Worm (Caenorhabditis elegans) whole organism, L2 larva: Measurements from ENCODE around the gene F58G11.4.

Source experiments
- C34F6.9 ChIP-seq: fragments of 150-350 bp; optimal IDR thresholded peaks from 2 replicates; lab custom pipeline; 2014; ENCODE audit warnings: missing biosample characterization, missing genetic modification characterization
- F13H6.1 ChIP-seq: sonication (generic microtip); optimal IDR thresholded peaks from 2 replicates; lab custom pipeline; 2016; ENCODE audit warnings: missing genetic modification characterization, missing compliant biosample characterization
- R02D3.7 ChIP-seq: fragments of 150-350 bp; optimal IDR thresholded peaks from 2 replicates; lab custom pipeline; 2014; ENCODE audit warnings: missing biosample characterization, missing genetic modification characterization
- Y55F3AM.14 ChIP-seq: fragments of 200-800 bp; sonication (Bioruptor generic); optimal IDR thresholded peaks from 2 replicates; lab custom pipeline; 2018; ENCODE audit warnings: mild to moderate bottlenecking, missing genetic modification characterization, missing compliant biosample characterization
- aly-2 ChIP-seq: fragments of 150-350 bp; optimal IDR thresholded peaks from 2 replicates; lab custom pipeline; 2014; ENCODE audit warnings: missing biosample characterization, missing genetic modification characterization
- ama-1 ChIP-seq: fragments of 150-350 bp; optimal IDR thresholded peaks from 2 replicates; lab custom pipeline; 2018; ENCODE audit warnings: inconsistent platforms
- blmp-1 ChIP-seq: sonication (generic microtip); optimal IDR thresholded peaks from 2 replicates; lab custom pipeline; 2017; ENCODE audit warnings: missing genetic modification characterization, mild to moderate bottlenecking, missing compliant biosample characterization, antibody characterized with exemption, moderate library complexity; ENCODE audit not compliant: insufficient read depth
- ceh-16 ChIP-seq: fragments of 150-350 bp; optimal IDR thresholded peaks from 2 replicates; lab custom pipeline; 2014; ENCODE audit warnings: missing biosample characterization, missing genetic modification characterization
- ceh-82 ChIP-seq: fragments of 150-350 bp; optimal IDR thresholded peaks from 2 replicates; lab custom pipeline; 2014; ENCODE audit warnings: missing biosample characterization, missing genetic modification characterization
- crh-2 ChIP-seq: sonication (generic microtip); optimal IDR thresholded peaks from 2 replicates; lab custom pipeline; 2017; ENCODE audit warnings: missing biosample characterization, missing genetic modification characterization
- dmd-4 ChIP-seq: sonication (generic microtip); optimal IDR thresholded peaks from 2 replicates; lab custom pipeline; 2017; ENCODE audit warnings: missing biosample characterization, missing genetic modification characterization
- egl-27 ChIP-seq: sonication (generic microtip); optimal IDR thresholded peaks from 3 replicates; lab custom pipeline; 2017; ENCODE audit warnings: missing biosample characterization, missing genetic modification reagents, missing genetic modification characterization
- elt-3 ChIP-seq: sonication (generic microtip); optimal IDR thresholded peaks from 2 replicates; lab custom pipeline; 2017; ENCODE audit warnings: missing biosample characterization, missing genetic modification characterization
- gmeb-1 ChIP-seq: fragments of 150-350 bp; optimal IDR thresholded peaks from 2 replicates; lab custom pipeline; 2014; ENCODE audit warnings: missing biosample characterization, missing genetic modification characterization
- lin-11 ChIP-seq: fragments of 150-350 bp; sonication (generic microtip); optimal IDR thresholded peaks from 2 replicates; lab custom pipeline; 2014; ENCODE audit warnings: missing biosample characterization, missing genetic modification characterization, inconsistent platforms, mixed read lengths
- lin-13 ChIP-seq: fragments of 150-350 bp; optimal IDR thresholded peaks from 2 replicates; lab custom pipeline; 2014; ENCODE audit warnings: missing biosample characterization, missing genetic modification reagents, missing genetic modification characterization
- lin-39 ChIP-seq: fragments of 150-350 bp; optimal IDR thresholded peaks from 2 replicates; lab custom pipeline; 2014; ENCODE audit warnings: missing biosample characterization, missing genetic modification reagents, missing genetic modification characterization
- lsy-2 ChIP-seq, 2 experiments: fragments of 150-350 bp in 1 of 2; sonication (generic microtip) in 1 of 2; optimal IDR thresholded peaks; 2 replicates each; lab custom pipeline; 2014 to 2017; ENCODE audit warnings: missing biosample characterization in 2 of 2, missing genetic modification characterization in 2 of 2
- mab-5 ChIP-seq: fragments of 150-350 bp; optimal IDR thresholded peaks from 2 replicates; lab custom pipeline; 2014; ENCODE audit warnings: missing biosample characterization, missing genetic modification characterization
- mdl-1 ChIP-seq, 2 experiments: fragments of 150-350 bp in 1 of 2; sonication (generic microtip) in 1 of 2; optimal IDR thresholded peaks; 2 replicates each; lab custom pipeline; 2017; ENCODE audit warnings: missing biosample characterization in 2 of 2, missing genetic modification characterization in 2 of 2
- nhr-10 ChIP-seq: sonication (generic microtip); optimal IDR thresholded peaks from 2 replicates; lab custom pipeline; 2017; ENCODE audit warnings: missing biosample characterization, missing genetic modification characterization
- nhr-11 ChIP-seq: fragments of 150-350 bp; optimal IDR thresholded peaks from 2 replicates; lab custom pipeline; 2014; ENCODE audit warnings: missing biosample characterization, missing genetic modification characterization
- nhr-12 ChIP-seq: fragments of 150-350 bp; optimal IDR thresholded peaks from 2 replicates; lab custom pipeline; 2014; ENCODE audit warnings: missing biosample characterization, missing genetic modification characterization
- nhr-129 ChIP-seq: fragments of 150-350 bp; optimal IDR thresholded peaks from 2 replicates; lab custom pipeline; 2014; ENCODE audit warnings: missing biosample characterization, missing genetic modification characterization
- nhr-21 ChIP-seq: fragments of 150-350 bp; optimal IDR thresholded peaks from 2 replicates; lab custom pipeline; 2014; ENCODE audit warnings: missing biosample characterization, missing genetic modification characterization
- nhr-23 ChIP-seq: fragments of 150-350 bp; optimal IDR thresholded peaks from 2 replicates; lab custom pipeline; 2014; ENCODE audit warnings: missing biosample characterization, missing genetic modification reagents, missing genetic modification characterization
- nhr-237 ChIP-seq: fragments of 150-350 bp; optimal IDR thresholded peaks from 2 replicates; lab custom pipeline; 2014; ENCODE audit warnings: missing biosample characterization, missing genetic modification characterization
- nhr-25 ChIP-seq: fragments of 150-350 bp; sonication (generic microtip); optimal IDR thresholded peaks from 3 replicates; lab custom pipeline; 2014; ENCODE audit warnings: missing biosample characterization, missing genetic modification characterization
- nhr-6 ChIP-seq: fragments of 150-350 bp; optimal IDR thresholded peaks from 2 replicates; lab custom pipeline; 2014; ENCODE audit warnings: missing biosample characterization, missing genetic modification characterization
- nhr-77 ChIP-seq: fragments of 150-350 bp; optimal IDR thresholded peaks from 2 replicates; lab custom pipeline; 2014; ENCODE audit warnings: missing biosample characterization, missing genetic modification characterization
- peb-1 ChIP-seq: fragments of 150-350 bp; optimal IDR thresholded peaks from 2 replicates; lab custom pipeline; 2014; ENCODE audit warnings: missing biosample characterization, missing genetic modification characterization
- sem-4 ChIP-seq: fragments of 150-350 bp; optimal IDR thresholded peaks from 2 replicates; lab custom pipeline; 2014; ENCODE audit warnings: missing biosample characterization, missing genetic modification reagents, missing genetic modification characterization
- skn-1 ChIP-seq: sonication (generic microtip); optimal IDR thresholded peaks from 2 replicates; lab custom pipeline; 2017; ENCODE audit warnings: missing biosample characterization, missing genetic modification characterization
- sma-3 ChIP-seq: sonication (generic microtip); optimal IDR thresholded peaks from 2 replicates; lab custom pipeline; 2016; ENCODE audit warnings: missing genetic modification reagents, missing genetic modification characterization, missing compliant biosample characterization
- snpc-4 ChIP-seq: fragments of 150-350 bp; optimal IDR thresholded peaks from 2 replicates; lab custom pipeline; 2014; ENCODE audit warnings: missing biosample characterization, missing genetic modification characterization
- unc-39 ChIP-seq: fragments of 150-350 bp; optimal IDR thresholded peaks from 2 replicates; lab custom pipeline; 2014; ENCODE audit warnings: missing biosample characterization, missing genetic modification characterization
- unc-55 ChIP-seq: fragments of 150-350 bp; sonication (generic microtip); optimal IDR thresholded peaks from 3 replicates; lab custom pipeline; 2014; ENCODE audit warnings: missing biosample characterization, missing genetic modification reagents, missing genetic modification characterization
- unc-62 ChIP-seq: fragments of 150-350 bp; optimal IDR thresholded peaks from 2 replicates; lab custom pipeline; 2014; ENCODE audit warnings: missing biosample characterization, missing genetic modification reagents, missing genetic modification characterization
- zag-1 ChIP-seq: fragments of 150-350 bp; optimal IDR thresholded peaks from 2 replicates; lab custom pipeline; 2014; ENCODE audit warnings: missing biosample characterization, missing genetic modification characterization
- ztf-1 ChIP-seq: fragments of 200-800 bp; sonication (Bioruptor generic); conservative IDR thresholded peaks from 2 replicates; pipeline ENCODE4 v1.3.6; 2022; ENCODE audit warnings: missing genetic modification characterization, missing compliant biosample characterization
- ztf-11 ChIP-seq: sonication (generic microtip); optimal IDR thresholded peaks from 2 replicates; lab custom pipeline; 2017; ENCODE audit warnings: missing biosample characterization, missing genetic modification characterization
- ztf-4 ChIP-seq: fragments of 150-350 bp; optimal IDR thresholded peaks from 2 replicates; lab custom pipeline; 2014; ENCODE audit warnings: missing biosample characterization, missing genetic modification characterization

F58G11.4 gene

DNA sequence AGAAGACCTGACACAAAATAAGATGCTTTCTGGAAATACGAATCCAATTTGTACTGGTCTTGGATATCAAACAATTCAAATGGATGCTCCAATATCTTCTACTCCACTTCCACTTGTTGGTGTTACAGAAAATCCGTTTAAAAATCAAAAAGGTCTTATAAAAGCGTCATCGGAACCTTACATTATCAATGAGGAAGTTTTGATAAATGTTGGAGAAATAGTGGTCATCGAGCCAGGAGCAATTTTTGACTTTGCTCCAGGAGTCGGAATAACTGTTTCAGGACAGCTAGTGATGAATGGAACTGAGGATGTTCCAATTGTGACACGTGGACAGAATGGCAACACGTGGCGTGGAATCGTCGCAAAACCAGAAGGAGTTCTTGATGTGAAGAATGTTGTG is 21.7 kb downstream of the F58G11.4 start:
- TF ChIP-seq ztf-11 (no peak), mab-5 (tag; lab: Kevin White, UChicago) (no peak), nhr-25 (tag; lab: Kevin White, UChicago) (no peak), nhr-21 (tag; lab: Kevin White, UChicago) (no peak), blmp-1 (tag; lab: Kevin White, UChicago) (no peak), sem-4 (tag; lab: Kevin White, UChicago) (no peak), nhr-11 (tag; lab: Kevin White, UChicago) (no peak), unc-62 (GFP tag; lab: Kevin White, UChicago) (no peak), C34F6.9 (tag; lab: Kevin White, UChicago) (no peak)

DNA sequence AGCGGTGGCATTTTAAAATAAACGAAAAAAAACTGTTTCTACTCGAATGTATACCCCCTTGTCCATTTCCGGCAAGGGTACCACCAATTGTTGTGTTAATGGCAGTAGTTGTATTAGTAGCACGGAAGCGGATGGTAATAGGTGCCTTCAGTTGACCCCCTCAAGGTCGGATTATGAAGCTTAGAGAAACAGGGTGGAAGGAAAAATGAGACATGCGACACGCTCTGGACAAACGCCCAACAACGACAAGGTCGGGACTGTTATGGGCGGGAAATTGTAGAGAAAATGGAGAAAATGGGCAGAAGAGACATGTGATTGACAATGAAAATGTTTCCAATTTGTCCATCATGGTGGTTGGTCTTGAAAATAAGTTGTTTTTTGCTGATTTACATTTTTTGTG is 31.6 kb downstream of the F58G11.4 start, which contains the start of gene T01D3.3:
Gene T01D3.3 (plus strand): TSS at position 312 of the 400 bp plus-strand sequence.
- TF ChIP-seq nhr-25 (tag; lab: Kevin White, UChicago) (peak; percentile 91), nhr-129 (tag; lab: Kevin White, UChicago) (peak; percentile 74), sem-4 (tag; lab: Kevin White, UChicago) (peak; percentile 37), blmp-1 (tag; lab: Kevin White, UChicago) (no peak)

DNA sequence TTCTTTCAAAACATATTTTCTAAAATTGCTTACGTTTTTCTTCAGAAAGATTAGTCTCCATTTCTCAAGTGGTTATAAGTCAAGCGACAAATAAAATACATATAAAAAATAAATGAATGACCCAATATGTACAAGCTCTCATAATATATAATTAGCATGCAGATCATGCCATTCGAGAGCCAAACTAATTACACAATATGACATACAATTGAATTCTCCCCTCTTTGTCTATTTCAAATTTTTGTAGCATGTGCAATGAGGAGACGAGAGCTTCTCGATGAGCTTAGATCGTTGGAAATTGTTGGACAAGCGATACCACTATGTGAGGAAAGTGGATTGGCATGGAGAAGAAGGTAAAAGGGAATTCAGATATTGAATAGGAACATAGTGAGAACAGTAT is 34.9 kb downstream of the F58G11.4 start, which contains the start of gene hlh-34:
Gene hlh-34 (minus strand): TSS at position 101 of the 400 bp plus-strand sequence.
- no peak for TF ChIP-seq peb-1 (tag; lab: Kevin White, UChicago)
- TF ChIP-seq lin-39 (tag; lab: Kevin White, UChicago), result no peak
- no peak for TF ChIP-seq nhr-10 (tag; lab: Kevin White, UChicago)
- TF ChIP-seq nhr-77, result no peak
- TF ChIP-seq nhr-25 (tag; lab: Kevin White, UChicago), result no peak
- no peak for TF ChIP-seq ztf-4 (tag; lab: Kevin White, UChicago)
- TF ChIP-seq F13H6.1 (tag; lab: Kevin White, UChicago), result no peak
- no peak for TF ChIP-seq aly-2 (tag; lab: Kevin White, UChicago)
- TF ChIP-seq unc-39 (tag; lab: Kevin White, UChicago), result no peak
- no peak for TF ChIP-seq skn-1 (tag; lab: Kevin White, UChicago)
- no peak for TF ChIP-seq ztf-1 (GFP tag; lab: Robert Waterston, UW)
- no peak for TF ChIP-seq elt-3
- no peak for TF ChIP-seq ama-1 (lab: Kevin White, UChicago)

DNA sequence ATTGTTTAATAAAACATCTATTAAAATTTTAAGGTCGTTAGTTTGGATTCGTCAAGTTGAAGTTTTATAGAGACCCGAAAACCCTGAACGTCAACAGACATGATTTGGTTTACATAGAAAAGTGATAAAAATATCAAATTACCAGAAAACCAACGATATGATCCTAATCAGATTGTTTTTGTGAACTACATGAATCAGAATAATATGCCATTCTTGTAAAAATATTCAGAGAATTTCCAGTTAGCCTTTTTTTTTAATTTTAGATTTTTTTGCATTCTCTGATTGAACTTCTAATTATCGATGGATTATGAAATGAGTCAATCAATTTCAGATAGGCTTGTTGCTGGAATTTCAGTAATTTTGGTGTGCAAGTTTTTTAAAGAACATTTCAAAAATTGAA is 38.7 kb downstream of the F58G11.4 start, which contains the start of gene srx-96:
Gene srx-96 (plus strand): TSS at position 301 of the 400 bp plus-strand sequence.
- TF ChIP-seq unc-62 (GFP tag; lab: Kevin White, UChicago) (no peak), snpc-4 (no peak), elt-3 (no peak), ceh-16 (tag; lab: Kevin White, UChicago) (no peak), Y55F3AM.14 (GFP tag; lab: Kevin White, UChicago) (no peak), mdl-1 (tag; optimal IDR thresholded peaks at IDR 0.05; lab: Kevin White, UChicago) (no peak), lin-11 (no peak), nhr-23 (tag; lab: Kevin White, UChicago) (no peak), nhr-237 (tag; lab: Kevin White, UChicago) (no peak), ceh-82 (tag; lab: Kevin White, UChicago) (no peak), mab-5 (tag; lab: Kevin White, UChicago) (no peak), gmeb-1 (tag; lab: Kevin White, UChicago) (no peak), dmd-4 (no peak), nhr-6 (tag; lab: Kevin White, UChicago) (no peak), ztf-11 (no peak), ztf-1 (GFP tag; lab: Robert Waterston, UW) (no peak)

DNA sequence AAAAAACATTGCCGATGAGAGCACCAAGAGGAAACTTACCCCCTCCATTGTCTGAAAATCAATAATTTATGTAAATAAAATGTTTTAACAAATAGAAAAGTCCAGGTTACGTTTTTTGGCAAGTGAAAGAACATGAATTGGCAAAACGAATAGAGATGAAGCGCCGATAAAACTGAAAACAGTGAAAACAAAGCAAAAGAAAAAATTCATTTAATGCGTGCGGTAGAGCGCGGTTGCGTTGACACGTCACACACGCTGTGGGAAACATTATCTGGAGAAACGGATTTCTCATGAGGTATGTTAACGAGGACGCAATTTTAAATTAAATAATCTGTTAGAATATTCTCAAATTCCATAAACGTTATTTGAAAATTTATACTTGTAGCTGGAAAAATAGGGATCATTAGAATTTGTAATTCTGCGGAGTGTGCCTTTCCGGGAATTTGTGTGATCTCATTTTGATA is 42.9 kb downstream of the F58G11.4 start, which contains the start of gene zipt-9:
Gene zipt-9 (minus strand): TSS at position 51 of the 464 bp plus-strand sequence.
- TF ChIP-seq aly-2 (tag; lab: Kevin White, UChicago), result no peak
- no peak for TF ChIP-seq R02D3.7 (tag; lab: Kevin White, UChicago)
- TF ChIP-seq nhr-23 (tag; lab: Kevin White, UChicago), result no peak
- peak; percentile 50 to 86 for TF ChIP-seq lsy-2 (tag; optimal IDR thresholded peaks at IDR 0.05; lab: Kevin White, UChicago)
- TF ChIP-seq C34F6.9 (tag; lab: Kevin White, UChicago), result peak; percentile 92
- TF ChIP-seq egl-27 (tag; lab: Kevin White, UChicago), result peak; percentile 65
- TF ChIP-seq nhr-21 (tag; lab: Kevin White, UChicago), result peak; percentile 65
- TF ChIP-seq ztf-11, result no peak
- TF ChIP-seq nhr-11 (tag; lab: Kevin White, UChicago), result no peak
- TF ChIP-seq crh-2 (tag; lab: Kevin White, UChicago), result peak; percentile 89
- TF ChIP-seq nhr-12 (tag; lab: Kevin White, UChicago), result no peak
- no peak for TF ChIP-seq mdl-1 (tag; optimal IDR thresholded peaks at IDR 0.05; lab: Kevin White, UChicago)
- TF ChIP-seq sma-3 (GFP tag; lab: Kevin White, UChicago), result peak; percentile 94
- peak; percentile 73 for TF ChIP-seq F13H6.1 (tag; lab: Kevin White, UChicago)
- peak; percentile 90 for TF ChIP-seq unc-55
- TF ChIP-seq gmeb-1 (tag; lab: Kevin White, UChicago), result peak; percentile 73
- no peak for TF ChIP-seq nhr-237 (tag; lab: Kevin White, UChicago)
- no peak for TF ChIP-seq nhr-10 (tag; lab: Kevin White, UChicago)
- TF ChIP-seq unc-62 (GFP tag; lab: Kevin White, UChicago), result no peak
- TF ChIP-seq sem-4 (tag; lab: Kevin White, UChicago), result peak; percentile 53
- TF ChIP-seq unc-39 (tag; lab: Kevin White, UChicago), result no peak
- TF ChIP-seq zag-1 (tag; lab: Kevin White, UChicago), result peak; percentile 36
- no peak for TF ChIP-seq ztf-1 (GFP tag; lab: Robert Waterston, UW)
- TF ChIP-seq blmp-1 (tag; lab: Kevin White, UChicago), result peak; percentile 64
- TF ChIP-seq ztf-4 (tag; lab: Kevin White, UChicago), result no peak
- no peak for TF ChIP-seq lin-13 (GFP tag; lab: Kevin White, UChicago)
- peak; percentile 77 for TF ChIP-seq nhr-129 (tag; lab: Kevin White, UChicago)
